Worm (Caenorhabditis elegans): Measurements from ENCODE around the gene T16G12.9.

DNA sequence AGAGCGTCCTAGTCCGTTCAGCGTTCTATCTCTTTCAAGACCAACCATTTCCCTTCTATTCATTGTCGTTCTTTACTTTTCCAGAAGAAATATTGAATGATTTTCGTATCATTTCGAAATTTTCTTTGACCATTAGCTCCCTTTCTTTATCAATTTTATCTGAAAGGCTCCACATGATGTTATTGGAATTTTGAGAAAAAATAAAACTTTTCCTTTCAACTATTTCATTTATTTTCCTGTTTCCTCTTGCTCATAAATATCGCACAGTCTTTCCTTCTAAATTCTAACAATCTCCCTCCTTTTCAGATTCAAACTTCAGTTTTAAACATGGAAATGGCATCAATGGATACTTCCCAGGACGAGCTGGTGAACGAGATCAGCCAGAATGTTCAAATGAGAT is 20.5 kb downstream of the T16G12.9 start, which contains the start of gene T16G12.4:
- no peak for TF ChIP-seq ama-1 (optimal IDR thresholded peaks at IDR 0.05)
- TF ChIP-seq pes-1 (GFP tag; IDR thresholded peaks at IDR 0.05): no peak
- no peak for TF ChIP-seq hmg-4 (GFP tag; optimal IDR thresholded peaks at IDR 0.05)
- TF ChIP-seq sea-1 (GFP tag; conservative IDR thresholded peaks at IDR 0.05): no peak
- TF ChIP-seq hnd-1 (tag; optimal IDR thresholded peaks at IDR 0.05): no peak

Measured in whole organism, early embryonic.